Fruit fly (Drosophila melanogaster) whole organism, prepupa: ENCODE data around the gene Bub1.

Source experiments
- Blimp-1 ChIP-seq: fragments of 200-800 bp; sonication (Bioruptor generic); optimal IDR thresholded peaks from 3 replicates; lab custom pipeline; 2017; ENCODE audit warnings: missing biosample characterization, missing genetic modification characterization, mild to moderate bottlenecking, moderate library complexity, missing genetic modification reagents
- CG10631 ChIP-seq: fragments of 200-800 bp; sonication (Bioruptor generic); optimal IDR thresholded peaks from 2 replicates; lab custom pipeline; 2016; ENCODE audit warnings: missing biosample characterization, missing genetic modification characterization
- CG10669 ChIP-seq: fragments of 200-800 bp; sonication (Bioruptor generic); optimal IDR thresholded peaks from 3 replicates; lab custom pipeline; 2018; ENCODE audit warnings: missing biosample characterization, mild to moderate bottlenecking, missing genetic modification characterization, moderate library complexity
- CG11294 ChIP-seq: fragments of 200-800 bp; sonication (Bioruptor generic); IDR thresholded peaks from 2 replicates; pipeline ENCODE4 v1.3.6; 2022; ENCODE audit warnings: missing biosample characterization, missing genetic modification characterization
- CG11762 ChIP-seq: fragments of 200-800 bp; sonication (Bioruptor generic); optimal IDR thresholded peaks from 3 replicates; lab custom pipeline; 2016; ENCODE audit warnings: missing biosample characterization, missing genetic modification characterization; ENCODE audit not compliant: insufficient read depth
- CG15336 ChIP-seq: fragments of 200-800 bp; sonication (Bioruptor generic); IDR thresholded peaks from 2 replicates; pipeline ENCODE4 v1.3.6; 2022; ENCODE audit warnings: missing biosample characterization, missing genetic modification characterization
- CG16779 ChIP-seq: fragments of 200-800 bp; sonication (Bioruptor generic); optimal IDR thresholded peaks from 3 replicates; lab custom pipeline; 2017; ENCODE audit warnings: missing biosample characterization, mild to moderate bottlenecking, missing genetic modification characterization
- CG3032 ChIP-seq: fragments of 200-800 bp; optimal IDR thresholded peaks from 2 replicates; lab custom pipeline; 2019; ENCODE audit warnings: missing biosample characterization, mild to moderate bottlenecking, missing genetic modification characterization, moderate library complexity
- CG31627 ChIP-seq: fragments of 200-800 bp; sonication (Bioruptor generic); optimal IDR thresholded peaks from 3 replicates; lab custom pipeline; 2016; ENCODE audit warnings: missing biosample characterization, missing genetic modification characterization
- CG32006 ChIP-seq: fragments of 200-800 bp; sonication (Bioruptor generic); optimal IDR thresholded peaks from 3 replicates; lab custom pipeline; 2017; ENCODE audit warnings: missing biosample characterization, mild to moderate bottlenecking, missing genetic modification characterization
- CG34406 ChIP-seq: fragments of 200-800 bp; sonication (Bioruptor generic); optimal IDR thresholded peaks from 3 replicates; lab custom pipeline; 2016; ENCODE audit warnings: missing biosample characterization, missing genetic modification characterization
- CG3919 ChIP-seq: fragments of 200-800 bp; sonication (Bioruptor generic); optimal IDR thresholded peaks from 3 replicates; lab custom pipeline; 2016; ENCODE audit warnings: missing biosample characterization, missing genetic modification characterization
- CG6163 ChIP-seq: fragments of 200-800 bp; sonication (Bioruptor generic); IDR thresholded peaks from 3 replicates; pipeline ENCODE4 v1.3.6; 2022; ENCODE audit warnings: missing biosample characterization, missing genetic modification characterization
- CG6276 ChIP-seq: fragments of 200-800 bp; sonication (Bioruptor generic); optimal IDR thresholded peaks from 2 replicates; lab custom pipeline; 2017; ENCODE audit warnings: missing biosample characterization, mild to moderate bottlenecking, missing genetic modification characterization
- CG6792 ChIP-seq: fragments of 200-800 bp; sonication (Bioruptor generic); optimal IDR thresholded peaks from 3 replicates; lab custom pipeline; 2016; ENCODE audit warnings: missing biosample characterization, missing genetic modification characterization
- CG6808 ChIP-seq: fragments of 200-800 bp; sonication (Bioruptor generic); optimal IDR thresholded peaks from 3 replicates; lab custom pipeline; 2017; ENCODE audit warnings: missing biosample characterization, missing genetic modification characterization, mild to moderate bottlenecking, moderate library complexity, missing genetic modification reagents
- CG6854 ChIP-seq: fragments of 200-800 bp; sonication (Bioruptor generic); optimal IDR thresholded peaks from 2 replicates; lab custom pipeline; 2017; ENCODE audit warnings: missing biosample characterization, mild to moderate bottlenecking, missing genetic modification characterization
- CG7368 ChIP-seq: fragments of 200-800 bp; sonication (Bioruptor generic); optimal IDR thresholded peaks from 3 replicates; lab custom pipeline; 2016; ENCODE audit warnings: missing biosample characterization, missing genetic modification characterization
- CG8119 ChIP-seq: fragments of 200-800 bp; sonication (Bioruptor generic); IDR thresholded peaks from 3 replicates; pipeline ENCODE4 v1.3.6; 2022; ENCODE audit warnings: missing biosample characterization, missing genetic modification characterization
- CG8319 ChIP-seq: fragments of 200-800 bp; sonication (Bioruptor generic); optimal IDR thresholded peaks from 3 replicates; lab custom pipeline; 2016; ENCODE audit warnings: missing biosample characterization, missing genetic modification characterization
- CG8632 ChIP-seq: fragments of 200-800 bp; sonication (Bioruptor generic); optimal IDR thresholded peaks from 3 replicates; lab custom pipeline; 2016; ENCODE audit warnings: missing biosample characterization, missing genetic modification characterization
- Eip75B ChIP-seq: fragments of 200-800 bp; sonication (Bioruptor generic); optimal IDR thresholded peaks from 3 replicates; lab custom pipeline; 2016; ENCODE audit warnings: missing biosample characterization, missing genetic modification characterization
- Eip78C ChIP-seq: fragments of 200-800 bp; sonication (Bioruptor generic); peaks from one replicate; lab custom pipeline; 2016; ENCODE audit warnings: missing biosample characterization, missing genetic modification characterization
- Eip93F ChIP-seq: fragments of 200-800 bp; sonication (Bioruptor generic); optimal IDR thresholded peaks from 2 replicates; lab custom pipeline; 2016; ENCODE audit warnings: missing biosample characterization, mild to moderate bottlenecking, missing genetic modification characterization
- Ets21C ChIP-seq: fragments of 200-800 bp; sonication (Bioruptor generic); optimal IDR thresholded peaks from 3 replicates; lab custom pipeline; 2016; ENCODE audit warnings: missing biosample characterization, missing genetic modification characterization
- Hr38 ChIP-seq: sonication (Bioruptor generic); optimal IDR thresholded peaks from 2 replicates; lab custom pipeline; 2016; ENCODE audit warnings: missing biosample characterization, missing genetic modification characterization
- Hr39 ChIP-seq: fragments of 200-800 bp; sonication (Bioruptor generic); optimal IDR thresholded peaks from 2 replicates; lab custom pipeline; 2016; ENCODE audit warnings: missing biosample characterization, missing genetic modification characterization
- Hr4 ChIP-seq: fragments of 200-800 bp; sonication (Bioruptor generic); optimal IDR thresholded peaks from 3 replicates; lab custom pipeline; 2016; ENCODE audit warnings: missing biosample characterization, missing genetic modification characterization
- Lpt ChIP-seq: fragments of 200-800 bp; sonication (Bioruptor generic); optimal IDR thresholded peaks from 3 replicates; lab custom pipeline; 2016; ENCODE audit warnings: missing biosample characterization, missing genetic modification characterization
- Met ChIP-seq: fragments of 200-800 bp; sonication (Bioruptor generic); optimal IDR thresholded peaks from 3 replicates; lab custom pipeline; 2016; ENCODE audit warnings: missing biosample characterization, missing genetic modification characterization
- Smox ChIP-seq: fragments of 200-800 bp; sonication (Bioruptor generic); optimal IDR thresholded peaks from 3 replicates; lab custom pipeline; 2016; ENCODE audit warnings: missing biosample characterization, missing genetic modification characterization
- Sox102F ChIP-seq: fragments of 200-800 bp; sonication (Bioruptor generic); optimal IDR thresholded peaks from 2 replicates; lab custom pipeline; 2016; ENCODE audit warnings: missing biosample characterization, mild to moderate bottlenecking, missing genetic modification characterization
- cyc ChIP-seq: fragments of 200-800 bp; sonication (Bioruptor generic); optimal IDR thresholded peaks from 3 replicates; lab custom pipeline; 2016; ENCODE audit warnings: missing biosample characterization, missing genetic modification characterization
- dsx ChIP-seq: fragments of 200-800 bp; optimal IDR thresholded peaks from 3 replicates; lab custom pipeline; 2019; ENCODE audit warnings: missing biosample characterization, mild to moderate bottlenecking, missing genetic modification characterization, moderate library complexity; ENCODE audit not compliant: poor library complexity, severe bottlenecking
- esn ChIP-seq: fragments of 200-800 bp; sonication (Bioruptor generic); optimal IDR thresholded peaks from 2 replicates; lab custom pipeline; 2016; ENCODE audit warnings: missing biosample characterization, mild to moderate bottlenecking, missing genetic modification characterization, moderate library complexity
- fd59A ChIP-seq: fragments of 200-800 bp; sonication (Bioruptor generic); optimal IDR thresholded peaks from 2 replicates; lab custom pipeline; 2017; ENCODE audit warnings: missing biosample characterization, mild to moderate bottlenecking, missing genetic modification characterization, missing genetic modification reagents
- fkh ChIP-seq: fragments of 200-800 bp; sonication (Bioruptor generic); optimal IDR thresholded peaks from 3 replicates; lab custom pipeline; 2017; ENCODE audit warnings: missing biosample characterization, mild to moderate bottlenecking, missing genetic modification characterization, moderate library complexity
- lz ChIP-seq: fragments of 200-800 bp; sonication (Bioruptor generic); optimal IDR thresholded peaks from 3 replicates; lab custom pipeline; 2016; ENCODE audit warnings: missing biosample characterization, missing genetic modification characterization
- net ChIP-seq: fragments of 200-800 bp; sonication (Bioruptor generic); optimal IDR thresholded peaks from 3 replicates; lab custom pipeline; 2016; ENCODE audit warnings: missing biosample characterization, missing genetic modification characterization
- salr ChIP-seq, 2 experiments: fragments of 200-800 bp; sonication (Bioruptor generic); optimal IDR thresholded peaks; 3 replicates each; lab custom pipeline; 2016 to 2018; ENCODE audit warnings: missing biosample characterization in 2 of 2, missing genetic modification characterization in 2 of 2, mild to moderate bottlenecking in 1 of 2
- spab ChIP-seq: fragments of 200-800 bp; sonication (Bioruptor generic); optimal IDR thresholded peaks from 2 replicates; lab custom pipeline; 2017; ENCODE audit warnings: missing biosample characterization, mild to moderate bottlenecking, missing genetic modification characterization, missing genetic modification reagents
- ss ChIP-seq, 2 experiments: fragments of 200-800 bp; sonication (Bioruptor generic); optimal IDR thresholded peaks; 2 replicates in 1 of 2; 3 replicates in 1 of 2; lab custom pipeline; 2017 to 2018; ENCODE audit warnings: mild to moderate bottlenecking in 2 of 2, missing biosample characterization in 2 of 2, missing genetic modification characterization in 2 of 2, moderate library complexity in 1 of 2
- vri ChIP-seq: fragments of 200-800 bp; sonication (Bioruptor generic); optimal IDR thresholded peaks from 3 replicates; lab custom pipeline; 2016; ENCODE audit warnings: missing biosample characterization, mild to moderate bottlenecking, missing genetic modification characterization

Gene Bub1

dm6 chr2L:5302284-5302683 is 23.6 kb downstream of the Bub1 start (continued):
- no peak for TF ChIP-seq Hr38
- no peak for TF ChIP-seq CG6808 (GFP tag; lab: Kevin White, UChicago)
- TF ChIP-seq lz: peak; percentile 31
- TF ChIP-seq CG7368 (GFP tag; lab: Kevin White, UChicago): no peak
- no peak for TF ChIP-seq CG8632
- TF ChIP-seq CG10669 (GFP tag; lab: Kevin White, UChicago): peak; percentile 10
- no peak for TF ChIP-seq Eip93F (GFP tag; lab: Kevin White, UChicago)
- TF ChIP-seq Eip75B (GFP tag; lab: Kevin White, UChicago): no peak
- TF ChIP-seq CG16779 (tag; lab: Kevin White, UChicago): no peak
- TF ChIP-seq Ets21C (GFP tag; lab: Kevin White, UChicago): no peak
- no peak for TF ChIP-seq dsx
- peak; percentile 56 for TF ChIP-seq CG32006 (GFP tag; lab: Kevin White, UChicago)
- no peak for TF ChIP-seq Lpt
- TF ChIP-seq CG6792 (GFP tag; lab: Kevin White, UChicago): peak; percentile 16
- TF ChIP-seq CG31627 (GFP tag; lab: Kevin White, UChicago): peak; percentile 15
- no peak for TF ChIP-seq CG3919 (GFP tag; lab: Kevin White, UChicago)
- no peak for TF ChIP-seq spab (GFP tag; lab: Kevin White, UChicago)
- TF ChIP-seq CG10631 (GFP tag; lab: Kevin White, UChicago): no peak
- peak; percentile 20 for TF ChIP-seq CG34406
- TF ChIP-seq CG6163: no peak
- TF ChIP-seq Smox (GFP tag; lab: Kevin White, UChicago): peak; percentile 23
- no peak for TF ChIP-seq CG6276 (GFP tag; lab: Kevin White, UChicago)
- no peak for TF ChIP-seq CG11762 (GFP tag; lab: Kevin White, UChicago)
- no peak for TF ChIP-seq ss (GFP tag; optimal IDR thresholded peaks at IDR 0.05; lab: Kevin White, UChicago)
- peak; percentile 29 for TF ChIP-seq Hr4 (GFP tag; lab: Kevin White, UChicago)

dm6 chr2L:5302692-5303043 is 24.0 kb downstream of the Bub1 start:
- no peak for TF ChIP-seq CG31627 (GFP tag; lab: Kevin White, UChicago)
- no peak for TF ChIP-seq CG11294 (GFP tag; lab: Robert Waterston, UW)
- TF ChIP-seq esn (GFP tag; lab: Kevin White, UChicago): no peak
- TF ChIP-seq Eip78C (GFP tag; lab: Kevin White, UChicago): peak; percentile 35
- no peak for TF ChIP-seq fkh (GFP tag; lab: Kevin White, UChicago)
- no peak for TF ChIP-seq CG6808 (GFP tag; lab: Kevin White, UChicago)
- no peak for TF ChIP-seq CG15336 (GFP tag; lab: Robert Waterston, UW)
- peak; percentile 24 for TF ChIP-seq CG32006 (GFP tag; lab: Kevin White, UChicago)
- no peak for TF ChIP-seq CG11762 (GFP tag; lab: Kevin White, UChicago)
- no peak for TF ChIP-seq CG6792 (GFP tag; lab: Kevin White, UChicago)
- no peak for TF ChIP-seq dsx

dm6 chr2L:5303044-5303904 is 24.6 kb downstream of the Bub1 start:
- TF ChIP-seq vri (GFP tag; lab: Kevin White, UChicago) (peak; percentile 84), CG31627 (GFP tag; lab: Kevin White, UChicago) (no peak), Met (GFP tag; lab: Kevin White, UChicago) (no peak), Hr39 (GFP tag; lab: Kevin White, UChicago) (peak; percentile 1), CG8319 (GFP tag; lab: Kevin White, UChicago) (no peak), CG8119 (GFP tag; lab: Robert Waterston, UW) (peak; percentile 36; the same call in 1 of the 3 replicates), CG6276 (GFP tag; lab: Kevin White, UChicago) (no peak), CG3032 (no peak), CG16779 (tag; lab: Kevin White, UChicago) (no peak), Ets21C (GFP tag; lab: Kevin White, UChicago) (no peak), cyc (GFP tag; lab: Kevin White, UChicago) (no peak), CG34406 (no peak), esn (GFP tag; lab: Kevin White, UChicago) (no peak), Eip78C (GFP tag; lab: Kevin White, UChicago) (peak; percentile 80), CG6854 (no peak), fd59A (no peak), net (GFP tag; lab: Kevin White, UChicago) (no peak), Sox102F (GFP tag; lab: Kevin White, UChicago) (no peak), CG8632 (no peak), Blimp-1 (no peak), fkh (GFP tag; lab: Kevin White, UChicago) (peak; percentile 89), CG6792 (GFP tag; lab: Kevin White, UChicago) (no peak), spab (GFP tag; lab: Kevin White, UChicago) (no peak), salr (GFP tag; optimal IDR thresholded peaks at IDR 0.05; lab: Kevin White, UChicago) (no peak), CG10669 (GFP tag; lab: Kevin White, UChicago) (peak; percentile 17), Eip93F (GFP tag; lab: Kevin White, UChicago) (no peak), Hr4 (GFP tag; lab: Kevin White, UChicago) (peak; percentile 19), CG6163 (peak; percentile 63), dsx (no peak)
